Worm (Caenorhabditis elegans): ENCODE measurements around the gene acbp-3.
A peak's percentile ranks its signal among the peaks of the same experiment; 100 is the strongest.

The acbp-3 gene

DNA sequence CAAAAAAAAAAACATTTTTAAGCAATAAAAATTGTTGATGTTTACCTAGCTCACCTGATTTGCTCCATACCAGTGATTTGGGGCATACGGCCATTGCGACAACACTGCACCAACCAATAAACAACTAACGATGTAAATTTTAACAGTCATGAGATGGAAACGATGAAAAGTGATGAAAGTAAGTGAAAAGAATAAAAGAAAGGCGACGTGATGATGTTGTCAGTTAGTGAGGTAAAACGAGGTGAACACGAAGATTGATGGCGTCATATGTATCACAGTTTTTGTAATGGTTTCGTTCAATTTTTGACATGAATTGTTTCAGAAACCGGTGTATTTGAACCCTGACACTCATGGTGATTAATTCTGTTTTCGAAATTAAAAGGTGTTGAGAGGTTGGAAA, 48.1 kb downstream of the acbp-3 start, which contains the start of gene K09C8.7:
K09C8.7 (minus strand) TSS at position 226 of the 400 bp plus-strand sequence.
- TF ChIP-seq F37B4.10 (GFP tag; IDR thresholded peaks at IDR 0.05), result no peak
- TF ChIP-seq nhr-120 (GFP tag; IDR thresholded peaks at IDR 0.05), result no peak
- no peak for TF ChIP-seq snpc-1.1 (tag; optimal IDR thresholded peaks at IDR 0.05; ENCODE audit: insufficient read depth)
- TF ChIP-seq snpc-1.3 (tag; optimal IDR thresholded peaks at IDR 0.05; ENCODE audit: insufficient read depth), result no peak
- TF ChIP-seq F33H1.4 (GFP tag; IDR thresholded peaks at IDR 0.05), result no peak
- TF ChIP-seq let-607 (tag; optimal IDR thresholded peaks at IDR 0.05), result no peak
- no peak for TF ChIP-seq chd-7 (tag; optimal IDR thresholded peaks at IDR 0.05)
- TF ChIP-seq efl-1 (GFP tag; optimal IDR thresholded peaks at IDR 0.05), result no peak

DNA sequence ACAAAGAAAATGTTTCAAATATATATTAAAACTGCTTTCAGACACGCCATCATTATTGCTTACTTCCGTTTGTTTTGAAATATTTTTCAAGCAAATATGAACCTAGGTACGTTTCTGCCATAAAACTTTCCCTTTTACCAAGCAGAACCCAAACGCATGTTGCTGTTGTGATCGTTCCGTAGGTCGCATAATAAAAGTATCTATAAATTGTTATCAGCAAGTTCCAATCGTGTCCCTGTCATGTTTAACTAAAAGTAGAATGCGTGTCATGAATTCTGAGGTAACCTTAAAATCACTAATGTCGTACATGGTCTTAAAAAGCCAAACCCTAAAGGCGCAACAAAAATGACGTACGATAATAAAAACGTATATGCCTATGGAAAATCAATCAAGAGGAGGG, 48.9 kb downstream of the acbp-3 start:
- TF ChIP-seq B0035.1 (tag; optimal IDR thresholded peaks at IDR 0.05) (no peak), lin-54 (GFP tag; optimal IDR thresholded peaks at IDR 0.05) (no peak), nhr-80 (tag; optimal IDR thresholded peaks at IDR 0.05) (peak; percentile 6)

DNA sequence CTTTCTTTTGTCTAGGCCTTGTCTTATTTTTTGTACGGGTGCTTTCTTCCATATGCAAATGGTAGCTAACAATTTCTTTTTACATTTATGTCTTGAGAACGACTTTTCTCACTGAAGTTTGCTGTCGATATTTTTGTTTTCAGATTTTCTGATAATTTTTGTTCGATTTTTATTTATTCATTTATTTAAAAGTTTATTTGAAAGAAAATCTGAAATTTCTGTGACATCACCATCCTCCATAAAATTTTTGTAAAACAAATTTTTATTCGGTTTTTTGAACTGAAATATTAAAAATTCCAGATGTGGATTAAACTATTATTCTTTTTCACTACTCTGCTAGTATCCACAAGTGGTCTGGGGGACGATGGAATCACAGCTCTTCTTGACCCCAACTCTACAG, 50.8 kb downstream of the acbp-3 start, which contains the start of gene pbo-4:
pbo-4 (plus strand) TSS at position 301 of the 400 bp plus-strand sequence.
- TF ChIP-seq ztf-18 (tag; optimal IDR thresholded peaks at IDR 0.05), result no peak
- TF ChIP-seq ztf-6 (GFP tag; IDR thresholded peaks at IDR 0.05), result no peak
- TF ChIP-seq attf-3 (GFP tag; conservative IDR thresholded peaks at IDR 0.05), result no peak
